Fruit fly (Drosophila melanogaster) Kc167 (cell line): ENCODE data around the gene AdamTS-A.

Source experiments
- Sin3A ChIP-seq: fragments of >200 bp; optimal IDR thresholded peaks from 2 replicates; lab custom pipeline; 2018; ENCODE audit warnings: missing external identifiers
- h ChIP-seq: fragments of >200 bp; optimal IDR thresholded peaks from 3 replicates; lab custom pipeline; 2018; ENCODE audit warnings: missing external identifiers
- insv ChIP-seq: fragments of >200 bp; optimal IDR thresholded peaks from 3 replicates; lab custom pipeline; 2018; ENCODE audit warnings: missing external identifiers
- psq ChIP-seq: fragments of >200 bp; optimal IDR thresholded peaks from 2 replicates; lab custom pipeline; 2017; ENCODE audit warnings: missing external identifiers
- ttk ChIP-seq: sonication (Bioruptor generic); optimal IDR thresholded peaks from 2 replicates; lab custom pipeline; 2017; ENCODE audit warnings: missing external identifiers

- TF ChIP-seq psq (lab: Kevin White, UChicago), result no peak
- TF ChIP-seq ttk (lab: Kevin White, UChicago), result no peak
- TF ChIP-seq insv (lab: Kevin White, UChicago), result no peak
- TF ChIP-seq Sin3A (lab: Kevin White, UChicago), result no peak
- no peak for TF ChIP-seq h (lab: Kevin White, UChicago)
Measured at dm6 chr3R:15471742-15472141, 4.3 kb downstream of the AdamTS-A start.
